Worm (Caenorhabditis elegans): Measurements from ENCODE around the gene ncx-5.
A peak's percentile ranks its signal among the peaks of the same experiment; 100 is the strongest.

Gene ncx-5

DNA sequence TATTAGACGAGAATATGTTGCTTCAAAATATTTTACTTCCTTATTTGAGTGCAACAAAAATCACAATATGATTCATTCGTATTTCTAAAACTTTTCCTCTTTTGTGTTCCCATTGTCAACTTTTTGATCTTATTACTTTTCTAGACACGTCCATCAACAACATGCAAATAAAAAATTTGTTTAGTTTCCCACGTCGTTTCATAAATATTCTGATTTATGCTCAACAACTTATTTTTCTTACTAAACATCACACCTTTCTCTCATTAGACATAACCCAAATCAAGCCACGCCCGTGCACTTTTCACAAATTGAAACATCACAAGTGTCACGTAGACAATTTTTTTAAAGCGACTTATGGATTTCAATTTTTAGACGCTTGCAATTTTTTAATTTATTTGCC is 20.1 kb downstream of the ncx-5 start:
- TF ChIP-seq lim-7 (GFP tag; IDR thresholded peaks at IDR 0.05) (no peak), vab-7 (GFP tag; IDR thresholded peaks at IDR 0.05) (no peak), mep-1 (tag; optimal IDR thresholded peaks at IDR 0.05) (no peak), aha-1 (tag) (peak; percentile 92)

DNA sequence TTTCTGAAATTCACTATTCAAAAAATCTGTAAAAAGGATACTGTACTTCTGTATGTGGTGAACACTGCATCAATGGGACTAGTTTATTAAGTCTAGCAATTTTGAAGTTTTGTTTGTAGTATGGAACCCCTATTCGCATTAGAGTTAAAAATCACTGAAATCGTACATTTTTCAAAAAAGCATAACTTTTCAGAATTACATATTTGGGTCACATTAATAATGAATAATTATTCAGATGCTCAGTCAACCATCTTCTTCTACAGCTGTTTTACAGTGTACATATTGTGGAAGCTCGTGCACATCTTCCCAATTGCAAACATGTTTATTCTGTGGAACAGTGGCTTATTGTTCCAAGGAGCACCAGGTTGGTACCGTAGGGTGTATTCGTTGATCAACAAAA is 21.2 kb downstream of the ncx-5 start:
- TF ChIP-seq zfp-3 (GFP tag; conservative IDR thresholded peaks at IDR 0.05) (no peak), lin-1 (GFP tag; IDR thresholded peaks at IDR 0.05) (no peak), lim-7 (GFP tag; IDR thresholded peaks at IDR 0.05) (no peak), daf-16 (GFP tag; optimal IDR thresholded peaks at IDR 0.05) (peak in 1 of 2 experiments; percentile 55), daf-16 (tag; optimal IDR thresholded peaks at IDR 0.05) (no peak), unc-62 (GFP tag; optimal IDR thresholded peaks at IDR 0.05 in 1 of 2) (peak in 1 of 2 experiments; percentile 95), unc-62 (tag; optimal IDR thresholded peaks at IDR 0.05) (no peak), dpl-1 (GFP tag; optimal IDR thresholded peaks at IDR 0.05) (no peak), rbr-2 (tag; optimal IDR thresholded peaks at IDR 0.05) (no peak)

ce11 chrV:10468190-10468589 is 21.7 kb downstream of the ncx-5 start, which contains the start of gene egl-9:
TSS of gene egl-9 (plus strand) at chrV:10468517.
- no peak for TF ChIP-seq lim-7 (GFP tag; IDR thresholded peaks at IDR 0.05)
- TF ChIP-seq ama-1 (optimal IDR thresholded peaks at IDR 0.05): peak; percentile 59
- TF ChIP-seq Y5F2A.4 (GFP tag; optimal IDR thresholded peaks at IDR 0.05): no peak
- no peak for TF ChIP-seq nhr-10 (tag; optimal IDR thresholded peaks at IDR 0.05)
- no peak for TF ChIP-seq arid-1 (GFP tag; conservative IDR thresholded peaks at IDR 0.05)
- TF ChIP-seq spr-1 (tag; optimal IDR thresholded peaks at IDR 0.05): no peak
- TF ChIP-seq fkh-10 (GFP tag; optimal IDR thresholded peaks at IDR 0.05): no peak
- no peak for TF ChIP-seq lir-3 (tag; optimal IDR thresholded peaks at IDR 0.05)
- no peak for TF ChIP-seq mep-1 (tag; optimal IDR thresholded peaks at IDR 0.05)
- no peak for TF ChIP-seq unc-39 (tag; optimal IDR thresholded peaks at IDR 0.05)
- no peak for TF ChIP-seq mxl-2 (GFP tag; conservative IDR thresholded peaks at IDR 0.05)
- TF ChIP-seq spr-3 (GFP tag; optimal IDR thresholded peaks at IDR 0.05): no peak
- peak in 1 of 2 experiments; percentile 62 for TF ChIP-seq mdl-1 (tag; optimal IDR thresholded peaks at IDR 0.05)
- TF ChIP-seq pha-4 (GFP tag; IDR thresholded peaks at IDR 0.05): no peak; the same call in 1 of the 2 replicates
- no peak for TF ChIP-seq pha-4 (tag; optimal IDR thresholded peaks at IDR 0.05)
- TF ChIP-seq mxl-3 (GFP tag; optimal IDR thresholded peaks at IDR 0.05): peak; percentile 2
- TF ChIP-seq ceh-62 (tag; optimal IDR thresholded peaks at IDR 0.05): no peak
- TF ChIP-seq cey-2 (tag; optimal IDR thresholded peaks at IDR 0.05; ENCODE audit: borderline replicate concordance, insufficient read depth): no peak
- no peak for TF ChIP-seq F26F4.8 (GFP tag; conservative IDR thresholded peaks at IDR 0.05)
- no peak for TF ChIP-seq nhr-25 (tag; optimal IDR thresholded peaks at IDR 0.05; ENCODE audit: borderline replicate concordance, insufficient read depth)
- no peak for TF ChIP-seq ZK337.2 (GFP tag; IDR thresholded peaks at IDR 0.05)
- TF ChIP-seq dmd-9 (GFP tag; IDR thresholded peaks at IDR 0.05): no peak
- no peak for TF ChIP-seq nhr-76 (tag; optimal IDR thresholded peaks at IDR 0.05)
- TF ChIP-seq lin-13 (GFP tag; optimal IDR thresholded peaks at IDR 0.05): peak; percentile 3
- no peak for TF ChIP-seq tag-97 (GFP tag; IDR thresholded peaks at IDR 0.05)
- peak; percentile 51; the same call in 1 of the 2 replicates for TF ChIP-seq T26A8.4 (GFP tag; IDR thresholded peaks at IDR 0.05)
- no peak for TF ChIP-seq rbr-2 (tag; optimal IDR thresholded peaks at IDR 0.05)
- TF ChIP-seq hif-1 (tag; optimal IDR thresholded peaks at IDR 0.05): peak; percentile 78 to 98
- no peak for TF ChIP-seq Y48G9A.11 (GFP tag; IDR thresholded peaks at IDR 0.05)
- TF ChIP-seq zip-11 (GFP tag; IDR thresholded peaks at IDR 0.05): no peak
- no peak for TF ChIP-seq vab-7 (GFP tag; IDR thresholded peaks at IDR 0.05)
- TF ChIP-seq attf-4 (tag; optimal IDR thresholded peaks at IDR 0.05): no peak
- peak; percentile 82 for TF ChIP-seq nhr-77 (tag; optimal IDR thresholded peaks at IDR 0.05)
- TF ChIP-seq lin-15B (tag; optimal IDR thresholded peaks at IDR 0.05): no peak
- TF ChIP-seq ceh-44 (GFP tag; IDR thresholded peaks at IDR 0.05): no peak
- TF ChIP-seq snpc-4 (tag; optimal IDR thresholded peaks at IDR 0.05): no peak
- TF ChIP-seq T20F7.1 (GFP tag; optimal IDR thresholded peaks at IDR 0.05): no peak
- no peak for TF ChIP-seq ceh-32 (tag; optimal IDR thresholded peaks at IDR 0.05; ENCODE audit: poor library complexity)
- no peak for TF ChIP-seq daf-12 (tag; optimal IDR thresholded peaks at IDR 0.05)
- TF ChIP-seq unc-130 (GFP tag; optimal IDR thresholded peaks at IDR 0.05): no peak
- no peak for TF ChIP-seq nhr-11 (tag; optimal IDR thresholded peaks at IDR 0.05)

Measured in whole organism, L4 larva.